Fruit fly (Drosophila melanogaster): ENCODE data around the gene beat-IIa.

DNA sequence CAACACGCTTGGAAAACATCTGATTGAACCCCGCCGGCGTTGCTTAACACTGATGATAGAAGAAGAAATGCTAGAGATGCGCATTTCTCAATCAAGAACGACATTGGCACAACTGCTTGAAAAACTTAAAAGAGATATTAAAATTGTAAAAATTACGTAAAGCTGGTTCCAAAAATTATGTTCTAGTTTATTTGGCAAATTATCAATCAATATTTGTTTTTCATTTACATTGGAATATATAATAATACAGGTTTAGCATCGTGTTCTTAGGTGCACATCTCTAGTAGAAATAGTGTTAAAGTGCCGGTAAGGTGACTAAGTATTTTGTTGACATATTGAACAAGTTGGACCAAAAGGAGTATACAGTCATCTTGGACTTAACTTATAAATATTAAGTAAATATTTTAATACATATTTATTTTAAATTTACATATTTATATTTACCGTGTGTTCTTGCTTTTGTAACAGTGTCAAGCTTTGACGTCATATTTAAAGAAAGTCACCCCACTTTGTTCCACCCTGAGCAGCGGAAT lies 25.5 kb upstream of the beat-IIa start, which contains the start of the genes Brf and sds22:
- TF ChIP-seq tj (GFP tag; optimal IDR thresholded peaks at IDR 0.05), result peak; percentile 85
- TF ChIP-seq CG33017 (tag; optimal IDR thresholded peaks at IDR 0.05), result peak; percentile 92
- peak; percentile 98 for TF ChIP-seq toe (GFP tag; optimal IDR thresholded peaks at IDR 0.05)
- TF ChIP-seq cnc (optimal IDR thresholded peaks at IDR 0.05), result no peak
- peak; percentile 93 for TF ChIP-seq Hr96 (GFP tag; optimal IDR thresholded peaks at IDR 0.05)
- TF ChIP-seq CG14711 (tag; optimal IDR thresholded peaks at IDR 0.05), result peak; percentile 91

All from whole organism, adult.